Worm (Caenorhabditis elegans): ENCODE results near the gene pes-9.

pes-9 gene

DNA sequence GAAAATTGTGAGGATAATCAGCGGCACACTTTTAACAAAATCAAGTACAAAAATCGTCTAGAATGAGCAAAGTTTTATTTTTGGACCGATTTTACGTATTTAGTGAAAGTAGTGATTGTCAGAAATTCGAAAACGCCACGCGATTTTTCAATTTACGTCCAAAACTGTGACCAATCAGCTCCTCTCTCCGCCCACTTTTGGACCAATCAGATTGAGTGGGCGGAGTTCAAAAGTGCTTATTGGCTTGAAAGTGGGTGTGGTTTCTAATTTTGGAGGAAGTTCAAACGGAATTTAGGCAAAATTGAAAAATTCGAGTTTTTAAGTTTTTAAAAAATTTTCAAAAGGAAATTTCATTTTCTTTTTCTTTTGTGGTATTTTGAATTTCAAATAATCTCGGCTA is 17.6 kb upstream of the pes-9 start:
- TF ChIP-seq ama-1 (optimal IDR thresholded peaks at IDR 0.05) (no peak), fos-1 (tag; optimal IDR thresholded peaks at IDR 0.05) (no peak), alr-1 (tag; optimal IDR thresholded peaks at IDR 0.05) (no peak), mab-5 (tag; optimal IDR thresholded peaks at IDR 0.05) (no peak), ZK546.5 (tag; optimal IDR thresholded peaks at IDR 0.05) (no peak), F13H6.1 (tag; optimal IDR thresholded peaks at IDR 0.05) (no peak), nhr-237 (tag; optimal IDR thresholded peaks at IDR 0.05) (no peak), R02D3.7 (tag; optimal IDR thresholded peaks at IDR 0.05) (no peak), ceh-16 (tag; optimal IDR thresholded peaks at IDR 0.05) (no peak), snpc-4 (tag; optimal IDR thresholded peaks at IDR 0.05) (no peak), ztf-4 (tag; optimal IDR thresholded peaks at IDR 0.05) (no peak), skn-1 (tag; optimal IDR thresholded peaks at IDR 0.05) (no peak), unc-62 (GFP tag; optimal IDR thresholded peaks at IDR 0.05) (no peak), Y55F3AM.14 (GFP tag; optimal IDR thresholded peaks at IDR 0.05) (no peak), lsy-2 (tag; optimal IDR thresholded peaks at IDR 0.05) (no peak)

DNA sequence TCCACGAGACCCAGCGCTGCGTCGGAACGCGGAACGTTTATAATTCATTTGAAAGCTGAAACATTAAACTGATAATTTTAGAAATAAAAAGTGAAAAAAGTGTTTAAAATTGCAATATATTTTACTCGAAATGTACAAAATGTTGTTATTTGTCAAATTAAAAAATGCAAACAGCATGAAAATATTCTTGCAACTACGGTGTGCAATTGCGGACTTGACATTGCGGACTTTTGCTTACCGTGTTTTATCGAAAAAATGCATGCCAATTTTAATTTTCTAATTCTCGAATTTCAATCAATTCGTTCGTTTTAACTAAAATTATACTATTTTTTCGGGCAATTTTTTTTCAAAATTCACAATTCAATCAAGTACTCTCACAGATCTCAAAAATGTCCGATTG is 15.3 kb upstream of the pes-9 start, which contains the start of the genes R11H6.5 and ccnk-1:
Gene R11H6.5, minus strand, starts transcription at position 55 of the 400 bp plus-strand sequence.
Gene ccnk-1, plus strand, starts transcription at position 381 of the 400 bp plus-strand sequence.
- TF ChIP-seq R02D3.7 (tag; optimal IDR thresholded peaks at IDR 0.05) = no peak
- no peak for TF ChIP-seq nhr-21 (tag; optimal IDR thresholded peaks at IDR 0.05)
- peak; percentile 19 for TF ChIP-seq crh-2 (tag; optimal IDR thresholded peaks at IDR 0.05)
- TF ChIP-seq unc-62 (GFP tag; optimal IDR thresholded peaks at IDR 0.05) = no peak
- TF ChIP-seq elt-1 (tag; optimal IDR thresholded peaks at IDR 0.05) = no peak
- TF ChIP-seq lin-13 (GFP tag; optimal IDR thresholded peaks at IDR 0.05) = peak; percentile 32
- no peak for TF ChIP-seq nhr-6 (tag; optimal IDR thresholded peaks at IDR 0.05)
- peak; percentile 84 for TF ChIP-seq unc-55 (GFP tag; optimal IDR thresholded peaks at IDR 0.05)
- TF ChIP-seq nhr-12 (tag; optimal IDR thresholded peaks at IDR 0.05) = no peak
- peak; percentile 92 to 99 for TF ChIP-seq lsy-2 (tag; optimal IDR thresholded peaks at IDR 0.05)
- no peak for TF ChIP-seq F13H6.1 (tag; optimal IDR thresholded peaks at IDR 0.05)
- TF ChIP-seq sem-4 (tag; optimal IDR thresholded peaks at IDR 0.05) = peak; percentile 5
- peak; percentile 19 for TF ChIP-seq fos-1 (tag; optimal IDR thresholded peaks at IDR 0.05)
- peak; percentile 65 for TF ChIP-seq C34F6.9 (tag; optimal IDR thresholded peaks at IDR 0.05)
- no peak for TF ChIP-seq ama-1 (optimal IDR thresholded peaks at IDR 0.05)
- TF ChIP-seq nhr-129 (tag; optimal IDR thresholded peaks at IDR 0.05) = peak; percentile 48
- TF ChIP-seq dmd-4 (tag; optimal IDR thresholded peaks at IDR 0.05) = no peak
- TF ChIP-seq aly-2 (tag; optimal IDR thresholded peaks at IDR 0.05) = no peak
- TF ChIP-seq nhr-77 (tag; optimal IDR thresholded peaks at IDR 0.05) = no peak
- no peak for TF ChIP-seq mbf-1 (tag; optimal IDR thresholded peaks at IDR 0.05)
- TF ChIP-seq elt-3 (tag; optimal IDR thresholded peaks at IDR 0.05) = no peak
- no peak for TF ChIP-seq nhr-23 (tag; optimal IDR thresholded peaks at IDR 0.05)

DNA sequence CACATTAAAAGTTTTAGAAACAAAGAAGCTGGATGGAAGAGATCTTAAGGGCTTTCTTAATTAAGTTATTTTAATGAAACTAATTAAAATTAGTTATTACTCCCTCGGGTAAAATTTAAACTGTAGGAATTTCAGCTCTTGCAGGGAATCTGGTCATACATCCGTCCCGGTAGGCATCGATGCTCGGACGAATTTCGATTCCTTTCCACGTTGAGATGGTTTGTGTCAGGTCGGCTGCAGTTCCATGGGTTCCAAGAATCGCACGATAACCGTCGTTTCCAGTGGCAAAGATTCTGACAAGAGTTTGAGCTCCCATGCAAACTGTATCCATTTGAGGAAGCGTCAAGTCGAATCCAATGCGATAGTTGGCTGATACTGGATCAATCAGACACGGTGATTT is 13.9 kb upstream of the pes-9 start:
- no peak for TF ChIP-seq ztf-11 (tag; optimal IDR thresholded peaks at IDR 0.05)
- TF ChIP-seq dmd-4 (tag; optimal IDR thresholded peaks at IDR 0.05) = no peak
- TF ChIP-seq Y55F3AM.14 (GFP tag; optimal IDR thresholded peaks at IDR 0.05) = no peak
- no peak for TF ChIP-seq sem-4 (tag; optimal IDR thresholded peaks at IDR 0.05)
- TF ChIP-seq ceh-16 (tag; optimal IDR thresholded peaks at IDR 0.05) = no peak
- TF ChIP-seq sma-9 (GFP tag; optimal IDR thresholded peaks at IDR 0.05) = no peak
- no peak for TF ChIP-seq sma-9 (tag; optimal IDR thresholded peaks at IDR 0.05)
- TF ChIP-seq elt-1 (tag; optimal IDR thresholded peaks at IDR 0.05) = no peak
- no peak for TF ChIP-seq R02D3.7 (tag; optimal IDR thresholded peaks at IDR 0.05)
- TF ChIP-seq nhr-21 (tag; optimal IDR thresholded peaks at IDR 0.05) = no peak

DNA sequence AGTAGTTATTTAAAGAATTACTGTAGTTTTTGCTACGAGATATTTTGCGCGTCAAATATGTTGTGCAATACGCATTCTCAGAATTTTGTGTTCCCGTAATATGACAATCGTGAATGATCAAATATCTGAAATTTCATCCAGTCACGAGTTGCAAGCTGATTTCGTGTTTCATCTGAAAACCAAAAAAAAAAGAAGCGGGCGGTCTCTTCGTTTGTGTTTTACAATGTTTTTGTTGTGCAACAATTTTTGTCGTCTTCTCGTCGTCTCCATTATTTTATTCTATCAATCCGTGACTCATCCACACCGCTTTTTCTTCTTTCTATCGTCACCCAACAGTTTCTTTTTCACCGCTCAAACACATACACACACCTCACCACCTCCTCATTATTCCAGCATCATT is 12.8 kb upstream of the pes-9 start, which contains the start of gene R11H6.4:
Gene R11H6.4, plus strand, starts transcription at position 301 of the 400 bp plus-strand sequence.
- TF ChIP-seq ceh-82 (tag; optimal IDR thresholded peaks at IDR 0.05) = no peak
- no peak for TF ChIP-seq unc-62 (GFP tag; optimal IDR thresholded peaks at IDR 0.05)
- TF ChIP-seq mab-5 (tag; optimal IDR thresholded peaks at IDR 0.05) = no peak
- TF ChIP-seq unc-55 (GFP tag; optimal IDR thresholded peaks at IDR 0.05) = no peak
- TF ChIP-seq mbf-1 (tag; optimal IDR thresholded peaks at IDR 0.05) = no peak
- TF ChIP-seq ama-1 (optimal IDR thresholded peaks at IDR 0.05) = no peak
- TF ChIP-seq lsy-2 (tag; optimal IDR thresholded peaks at IDR 0.05) = no peak
- TF ChIP-seq nhr-237 (tag; optimal IDR thresholded peaks at IDR 0.05) = no peak
- no peak for TF ChIP-seq snpc-4 (tag; optimal IDR thresholded peaks at IDR 0.05)
- TF ChIP-seq gmeb-1 (tag; optimal IDR thresholded peaks at IDR 0.05) = no peak
- no peak for TF ChIP-seq R02D3.7 (tag; optimal IDR thresholded peaks at IDR 0.05)
- TF ChIP-seq nhr-77 (tag; optimal IDR thresholded peaks at IDR 0.05) = no peak
- no peak for TF ChIP-seq mdl-1 (tag; optimal IDR thresholded peaks at IDR 0.05)
- TF ChIP-seq unc-39 (tag; optimal IDR thresholded peaks at IDR 0.05) = no peak
- TF ChIP-seq lin-11 (tag; optimal IDR thresholded peaks at IDR 0.05) = no peak

Measured in whole organism, L2 larva.